Fruit fly (Drosophila melanogaster): ENCODE data around the gene Caf1-180.

The Caf1-180 gene

DNA sequence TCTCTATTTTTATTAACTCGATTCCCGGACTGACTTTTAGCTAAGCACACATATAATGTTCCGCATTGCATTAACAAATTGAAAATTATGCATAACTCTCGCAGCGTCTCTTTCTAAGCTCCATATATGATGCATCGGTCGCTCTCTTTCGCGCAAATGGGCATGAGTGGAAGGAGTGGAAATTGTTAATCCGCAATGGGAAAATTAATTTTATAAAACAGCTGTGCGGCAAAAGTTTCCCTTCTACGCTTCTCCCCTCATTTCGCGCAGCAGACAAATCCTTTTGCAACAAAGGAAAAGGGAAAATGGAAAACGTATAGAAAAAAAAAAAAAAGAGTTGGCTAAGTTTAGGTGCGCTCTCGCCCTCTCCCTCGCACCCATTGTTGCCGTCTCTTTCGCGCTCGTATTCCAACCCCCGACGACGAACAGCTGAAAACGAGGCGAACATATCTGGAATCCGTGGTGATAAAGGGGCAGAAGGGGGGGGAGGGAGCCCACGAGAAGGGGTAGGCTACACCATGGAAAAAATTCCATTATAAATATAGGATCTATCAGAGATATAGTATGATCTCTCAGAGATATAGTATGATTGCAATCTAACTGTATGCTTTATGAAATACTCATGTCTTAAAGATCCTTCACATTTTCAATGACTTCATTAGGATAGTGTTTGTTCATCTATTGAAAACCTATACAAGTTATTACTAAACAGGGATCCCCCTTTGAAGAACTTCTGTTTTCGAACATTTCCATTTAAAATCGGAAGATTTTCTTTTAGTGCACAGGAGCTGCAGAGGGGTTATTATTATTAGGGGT, 30.2 kb upstream of the Caf1-180 start (continued):
- no peak for TF ChIP-seq tna (GFP tag; IDR thresholded peaks at IDR 0.05; ENCODE audit: partially characterized antibody)
- TF ChIP-seq Meics (GFP tag; optimal IDR thresholded peaks at IDR 0.05): no peak
- no peak for TF ChIP-seq zfh1 (GFP tag; IDR thresholded peaks at IDR 0.05)
- TF ChIP-seq pb (GFP tag; optimal IDR thresholded peaks at IDR 0.05): no peak
- TF ChIP-seq CG2889 (GFP tag; IDR thresholded peaks at IDR 0.05): no peak
- TF ChIP-seq Dip2 (GFP tag; IDR thresholded peaks at IDR 0.05): no peak
- TF ChIP-seq CG1024 (GFP tag; IDR thresholded peaks at IDR 0.05): no peak
- no peak for TF ChIP-seq CG12104 (GFP tag; optimal IDR thresholded peaks at IDR 0.05)
- no peak for TF ChIP-seq E2f2 (GFP tag; IDR thresholded peaks at IDR 0.05)
- TF ChIP-seq gcm2 (GFP tag; optimal IDR thresholded peaks at IDR 0.05): no peak
- TF ChIP-seq slp2 (GFP tag; optimal IDR thresholded peaks at IDR 0.05): no peak
- no peak for TF ChIP-seq pros (GFP tag; optimal IDR thresholded peaks at IDR 0.05)
- no peak for TF ChIP-seq pho (GFP tag; optimal IDR thresholded peaks at IDR 0.05)
- TF ChIP-seq CG5180 (GFP tag; optimal IDR thresholded peaks at IDR 0.05): no peak
- peak; percentile 73 for TF ChIP-seq crol (GFP tag; IDR thresholded peaks at IDR 0.05)
- no peak for TF ChIP-seq Scr (GFP tag; IDR thresholded peaks at IDR 0.05; ENCODE audit: partially characterized antibody)
- no peak for TF ChIP-seq CG8359 (GFP tag; optimal IDR thresholded peaks at IDR 0.05; ENCODE audit: borderline replicate concordance)
- no peak for TF ChIP-seq dmrt99B (tag; optimal IDR thresholded peaks at IDR 0.05)
- TF ChIP-seq CG31441 (GFP tag; IDR thresholded peaks at IDR 0.05): no peak
- no peak for TF ChIP-seq Sox102F (GFP tag; optimal IDR thresholded peaks at IDR 0.05)
- no peak for TF ChIP-seq CG7745 (tag; optimal IDR thresholded peaks at IDR 0.05)
- TF ChIP-seq CoRest (tag; optimal IDR thresholded peaks at IDR 0.05): peak; percentile 1
- TF ChIP-seq mld (GFP tag; IDR thresholded peaks at IDR 0.05; ENCODE audit: partially characterized antibody): no peak
- TF ChIP-seq cato (GFP tag; optimal IDR thresholded peaks at IDR 0.05; ENCODE audit: borderline replicate concordance): no peak
- no peak for TF ChIP-seq pum (GFP tag; optimal IDR thresholded peaks at IDR 0.05)
- no peak for TF ChIP-seq CG30403 (GFP tag; optimal IDR thresholded peaks at IDR 0.05)
- TF ChIP-seq oc (tag; optimal IDR thresholded peaks at IDR 0.05): peak; percentile 94
- no peak for TF ChIP-seq Vsx1 (GFP tag; optimal IDR thresholded peaks at IDR 0.05)
- no peak for TF ChIP-seq nom (GFP tag; optimal IDR thresholded peaks at IDR 0.05)
- TF ChIP-seq Nf-YB (GFP tag; optimal IDR thresholded peaks at IDR 0.05): peak; percentile 3
- TF ChIP-seq CG7357 (GFP tag; IDR thresholded peaks at IDR 0.05): no peak
- no peak for TF ChIP-seq caup (GFP tag; optimal IDR thresholded peaks at IDR 0.05; ENCODE audit: severe bottlenecking)
- TF ChIP-seq crc (GFP tag; optimal IDR thresholded peaks at IDR 0.05): no peak
- TF ChIP-seq NC2β (GFP tag; optimal IDR thresholded peaks at IDR 0.05): no peak
- no peak for TF ChIP-seq D (optimal IDR thresholded peaks at IDR 0.05)
- TF ChIP-seq D (GFP tag; optimal IDR thresholded peaks at IDR 0.05): no peak
- no peak for TF ChIP-seq amos (GFP tag; IDR thresholded peaks at IDR 0.05; ENCODE audit: partially characterized antibody)
- no peak for TF ChIP-seq CG18599 (GFP tag; optimal IDR thresholded peaks at IDR 0.05)
- no peak for TF ChIP-seq CG3407 (GFP tag; optimal IDR thresholded peaks at IDR 0.05)
- TF ChIP-seq CG4854 (GFP tag; optimal IDR thresholded peaks at IDR 0.05): no peak
- TF ChIP-seq pita (GFP tag; optimal IDR thresholded peaks at IDR 0.05): no peak
- no peak for TF ChIP-seq sob (GFP tag; IDR thresholded peaks at IDR 0.05)
- no peak for TF ChIP-seq dysf (GFP tag; IDR thresholded peaks at IDR 0.05)
- peak; percentile 60 for TF ChIP-seq Nf-YC (tag; optimal IDR thresholded peaks at IDR 0.05)
- no peak for TF ChIP-seq lbe (GFP tag; optimal IDR thresholded peaks at IDR 0.05)
- no peak for TF ChIP-seq Oli (tag; optimal IDR thresholded peaks at IDR 0.05)
- no peak for TF ChIP-seq CG30431 (GFP tag; optimal IDR thresholded peaks at IDR 0.05)
- TF ChIP-seq repo (GFP tag; optimal IDR thresholded peaks at IDR 0.05): no peak
- no peak for TF ChIP-seq wek (GFP tag; optimal IDR thresholded peaks at IDR 0.05)
